Fruit fly (Drosophila melanogaster) Kc167 (cell line): ENCODE measurements around the gene CG43373.

ENCODE experiments used
- Sin3A ChIP-seq: fragments of >200 bp; optimal IDR thresholded peaks from 2 replicates; lab custom pipeline; 2018; ENCODE audit warnings: missing external identifiers
- psq ChIP-seq: fragments of >200 bp; optimal IDR thresholded peaks from 2 replicates; lab custom pipeline; 2017; ENCODE audit warnings: missing external identifiers

DNA sequence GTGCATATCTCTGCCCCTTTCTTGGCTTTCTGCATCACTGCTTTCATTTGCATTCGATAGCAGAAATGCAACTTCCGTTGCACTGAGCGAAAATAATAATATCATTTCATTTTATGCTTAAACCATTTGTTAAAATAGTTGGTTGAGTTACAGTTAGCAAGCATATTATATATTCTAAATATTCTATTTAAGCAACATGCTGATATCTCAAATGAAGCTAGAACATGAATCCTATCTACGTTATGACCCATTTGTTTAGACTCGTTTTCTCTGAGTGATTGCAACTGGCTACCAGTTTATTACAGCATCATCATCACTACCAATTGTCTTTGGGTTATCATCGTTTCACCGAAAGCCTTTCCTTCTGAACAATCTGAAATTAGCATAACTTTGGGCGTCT lies 100.5 kb downstream of the CG43373 start:
- TF ChIP-seq psq (lab: Kevin White, UChicago) (no peak), Sin3A (lab: Kevin White, UChicago) (no peak)
